Worm (Caenorhabditis elegans) whole organism, L2 larva: ENCODE measurements around the gene gcy-1.

Experiments used
- nhr-11 ChIP-seq: fragments of 150-350 bp; optimal IDR thresholded peaks from 2 replicates; lab custom pipeline; 2014; ENCODE audit warnings: missing biosample characterization, missing genetic modification characterization
- nhr-12 ChIP-seq: fragments of 150-350 bp; optimal IDR thresholded peaks from 2 replicates; lab custom pipeline; 2014; ENCODE audit warnings: missing biosample characterization, missing genetic modification characterization

- TF ChIP-seq nhr-11 (tag; lab: Kevin White, UChicago) (no peak), nhr-12 (no peak)
Measured at ce11 chrII:9493242-9494058, 23.3 kb downstream of the gcy-1 start.
